Worm (Caenorhabditis elegans): ENCODE data around the gene srh-4.

ce11 chrV:4046122-4046521 is 35.9 kb downstream of the srh-4 start, which contains the start of gene phat-7:
- no peak for TF ChIP-seq attf-5 (GFP tag; optimal IDR thresholded peaks at IDR 0.05)
- no peak for TF ChIP-seq ama-1 (optimal IDR thresholded peaks at IDR 0.05)
- no peak for TF ChIP-seq ama-1 (GFP tag; optimal IDR thresholded peaks at IDR 0.05)
- TF ChIP-seq Y95B8A.8 (GFP tag; IDR thresholded peaks at IDR 0.05): no peak
- no peak for TF ChIP-seq unc-62 (GFP tag; optimal IDR thresholded peaks at IDR 0.05)
- TF ChIP-seq F10E7.11 (tag; optimal IDR thresholded peaks at IDR 0.05): no peak
- no peak for TF ChIP-seq C17E4.6 (GFP tag; IDR thresholded peaks at IDR 0.05)
- TF ChIP-seq Y79H2A.3 (GFP tag; conservative IDR thresholded peaks at IDR 0.05): no peak
- no peak for TF ChIP-seq nfya-1 (tag; optimal IDR thresholded peaks at IDR 0.05; ENCODE audit: borderline replicate concordance, insufficient read depth)
- TF ChIP-seq B0035.1 (tag; optimal IDR thresholded peaks at IDR 0.05): no peak
- TF ChIP-seq K11D2.4 (GFP tag; IDR thresholded peaks at IDR 0.05): no peak

Measured in whole organism, young adult.